Worm (Caenorhabditis elegans) whole organism, L1 larva: ENCODE measurements around the gene F55A4.13.

Experiments used
- C04F5.9 ChIP-seq: sonication (generic microtip); optimal IDR thresholded peaks from 2 replicates; lab custom pipeline; 2016; ENCODE audit warnings: missing genetic modification characterization, missing compliant biosample characterization
- C34B4.2 ChIP-seq: sonication (generic microtip); optimal IDR thresholded peaks from 2 replicates; lab custom pipeline; 2017; ENCODE audit warnings: mild to moderate bottlenecking, missing genetic modification characterization, missing compliant biosample characterization
- F16B12.6 ChIP-seq: fragments of 150-350 bp; optimal IDR thresholded peaks from 2 replicates; lab custom pipeline; 2014; ENCODE audit warnings: missing biosample characterization, missing genetic modification characterization
- aha-1 ChIP-seq: fragments of 150-350 bp; optimal IDR thresholded peaks from 2 replicates; lab custom pipeline; 2014; ENCODE audit warnings: missing biosample characterization, missing genetic modification characterization
- alr-1 ChIP-seq: fragments of 200-800 bp; sonication (Bioruptor generic); optimal IDR thresholded peaks from 2 replicates; lab custom pipeline; 2018; ENCODE audit warnings: borderline replicate concordance, mild to moderate bottlenecking, missing genetic modification characterization, missing compliant biosample characterization
- aly-2 ChIP-seq: fragments of 150-350 bp; optimal IDR thresholded peaks from 2 replicates; lab custom pipeline; 2014; ENCODE audit warnings: missing biosample characterization, missing genetic modification characterization
- ceh-8 ChIP-seq: fragments of 200-800 bp; sonication (Bioruptor generic); optimal IDR thresholded peaks from 2 replicates; lab custom pipeline; 2018; ENCODE audit warnings: mild to moderate bottlenecking, missing genetic modification characterization, moderate library complexity, missing compliant biosample characterization
- ceh-82 ChIP-seq, 3 experiments: fragments of 150-350 bp in 1 of 3; sonication (generic microtip) in 2 of 3; optimal IDR thresholded peaks; 2 replicates each; lab custom pipeline; 2014 to 2017; ENCODE audit warnings: missing biosample characterization in 3 of 3, missing genetic modification characterization in 3 of 3
- ceh-90 ChIP-seq: sonication (generic microtip); optimal IDR thresholded peaks from 2 replicates; lab custom pipeline; 2016; ENCODE audit warnings: missing genetic modification characterization, missing compliant biosample characterization
- dsc-1 ChIP-seq: sonication (generic microtip); optimal IDR thresholded peaks from 2 replicates; lab custom pipeline; 2016; ENCODE audit warnings: mild to moderate bottlenecking, missing genetic modification characterization, missing compliant biosample characterization
- efl-1 ChIP-seq, 4 experiments: fragments of 150-350 bp; optimal IDR thresholded peaks in 3 of 4; peaks in 1 of 4; 1 replicate in 1 of 4; 2 replicates in 3 of 4; lab custom pipeline; 2014; ENCODE audit warnings: missing biosample characterization in 2 of 4, missing genetic modification characterization in 2 of 4, missing genetic modification reagents in 2 of 4
- efl-3 ChIP-seq: fragments of 200-800 bp; sonication (Bioruptor generic); optimal IDR thresholded peaks from 2 replicates; lab custom pipeline; 2018; ENCODE audit warnings: mild to moderate bottlenecking, missing genetic modification characterization, missing compliant biosample characterization
- egl-13 ChIP-seq: sonication (generic microtip); optimal IDR thresholded peaks from 2 replicates; lab custom pipeline; 2016; ENCODE audit warnings: missing genotype, missing genetic modification reagents, missing genetic modification characterization, missing compliant biosample characterization
- egl-27 ChIP-seq, 2 experiments: fragments of 150-350 bp in 1 of 2; sonication (generic microtip); optimal IDR thresholded peaks; 3 replicates each; lab custom pipeline; 2017 to 2018; ENCODE audit warnings: missing biosample characterization in 2 of 2, missing genetic modification characterization in 2 of 2, missing genetic modification reagents in 2 of 2
- elt-2 ChIP-seq: sonication (generic microtip); optimal IDR thresholded peaks from 2 replicates; lab custom pipeline; 2016; ENCODE audit warnings: missing genetic modification characterization, mild to moderate bottlenecking, inconsistent platforms, missing compliant biosample characterization, missing genetic modification reagents
- elt-3 ChIP-seq, 6 experiments: fragments of 150-350 bp in 1 of 6; sonication (generic microtip); optimal IDR thresholded peaks; 2 replicates each; lab custom pipeline; 2017 to 2018; ENCODE audit warnings: missing biosample characterization in 6 of 6, missing genetic modification characterization in 6 of 6, inconsistent platforms in 1 of 6
- ets-5 ChIP-seq: fragments of 200-800 bp; sonication (Bioruptor generic); IDR thresholded peaks from 2 replicates; pipeline ENCODE4 v1.3.6; 2022; ENCODE audit warnings: missing genetic modification characterization, missing compliant biosample characterization
- fkh-10 ChIP-seq: sonication (generic microtip); optimal IDR thresholded peaks from 2 replicates; lab custom pipeline; 2017; ENCODE audit warnings: missing biosample characterization, missing genetic modification reagents, missing genetic modification characterization
- fkh-8 ChIP-seq: sonication (generic microtip); optimal IDR thresholded peaks from 2 replicates; lab custom pipeline; 2016; ENCODE audit warnings: mild to moderate bottlenecking, missing genetic modification characterization, missing compliant biosample characterization
- fos-1 ChIP-seq: fragments of 150-350 bp; optimal IDR thresholded peaks from 2 replicates; lab custom pipeline; 2014; ENCODE audit warnings: missing biosample characterization, missing genetic modification characterization
- hpl-2 ChIP-seq: fragments of 150-350 bp; optimal IDR thresholded peaks from 2 replicates; lab custom pipeline; 2014; ENCODE audit warnings: missing biosample characterization, missing genetic modification reagents, missing genetic modification characterization
- isw-1 ChIP-seq: fragments of 200-800 bp; sonication (Bioruptor generic); IDR thresholded peaks from 2 replicates; pipeline ENCODE4 v1.3.6; 2022; ENCODE audit warnings: missing genetic modification characterization, missing compliant biosample characterization
- jun-1 ChIP-seq: fragments of 150-350 bp; optimal IDR thresholded peaks from 2 replicates; lab custom pipeline; 2014; ENCODE audit warnings: missing biosample characterization, missing genetic modification reagents, missing genetic modification characterization
- lin-13 ChIP-seq: fragments of 150-350 bp; optimal IDR thresholded peaks from 2 replicates; lab custom pipeline; 2014; ENCODE audit warnings: missing biosample characterization, missing genetic modification reagents, missing genetic modification characterization
- lin-14 ChIP-seq: fragments of 200-800 bp; sonication (Bioruptor generic); optimal IDR thresholded peaks from 2 replicates; lab custom pipeline; 2018; ENCODE audit warnings: mild to moderate bottlenecking, missing genetic modification characterization, moderate library complexity, missing compliant biosample characterization
- lin-35 ChIP-seq, 2 experiments: fragments of 150-350 bp; optimal IDR thresholded peaks; 2 replicates each; lab custom pipeline; 2014; ENCODE audit warnings: missing biosample characterization in 2 of 2, missing genetic modification characterization in 2 of 2, missing genetic modification reagents in 2 of 2
- mab-9 ChIP-seq: fragments of 200-800 bp; sonication (Bioruptor generic); IDR thresholded peaks from 2 replicates; pipeline ENCODE4 v1.3.6; 2022; ENCODE audit warnings: missing genetic modification reagents, missing genetic modification characterization, missing compliant biosample characterization
- mef-2 ChIP-seq: fragments of 150-350 bp; optimal IDR thresholded peaks from 2 replicates; lab custom pipeline; 2014; ENCODE audit warnings: missing biosample characterization, missing genetic modification characterization
- mep-1 ChIP-seq: fragments of 150-350 bp; optimal IDR thresholded peaks from 2 replicates; lab custom pipeline; 2014; ENCODE audit warnings: missing biosample characterization, missing genetic modification characterization
- nhr-19 ChIP-seq: fragments of 200-800 bp; sonication (Bioruptor generic); conservative IDR thresholded peaks from 2 replicates; pipeline ENCODE4 v1.3.6; 2022; ENCODE audit warnings: missing genetic modification characterization, missing compliant biosample characterization
- nhr-20 ChIP-seq: sonication (generic microtip); optimal IDR thresholded peaks from 2 replicates; lab custom pipeline; 2016; ENCODE audit warnings: mild to moderate bottlenecking, missing genetic modification characterization, missing compliant biosample characterization
- nhr-237 ChIP-seq: fragments of 150-350 bp; optimal IDR thresholded peaks from 2 replicates; lab custom pipeline; 2014; ENCODE audit warnings: missing biosample characterization, missing genetic modification characterization
- nhr-28 ChIP-seq: fragments of 150-350 bp; optimal IDR thresholded peaks from 2 replicates; lab custom pipeline; 2014; ENCODE audit warnings: missing biosample characterization, missing genetic modification characterization
- nhr-47 ChIP-seq: sonication (generic microtip); optimal IDR thresholded peaks from 2 replicates; lab custom pipeline; 2016; ENCODE audit warnings: mild to moderate bottlenecking, missing genetic modification characterization, moderate library complexity, missing compliant biosample characterization
- nhr-71 ChIP-seq: sonication (generic microtip); optimal IDR thresholded peaks from 2 replicates; lab custom pipeline; 2016; ENCODE audit warnings: mild to moderate bottlenecking, missing genetic modification characterization, moderate library complexity, missing compliant biosample characterization
- nhr-76 ChIP-seq: sonication (generic microtip); optimal IDR thresholded peaks from 2 replicates; lab custom pipeline; 2017; ENCODE audit warnings: missing biosample characterization, missing genetic modification characterization
- nhr-77 ChIP-seq: fragments of 150-350 bp; optimal IDR thresholded peaks from 2 replicates; lab custom pipeline; 2014; ENCODE audit warnings: missing biosample characterization, missing genetic modification characterization
- nhr-90 ChIP-seq: sonication (generic microtip); optimal IDR thresholded peaks from 2 replicates; lab custom pipeline; 2016; ENCODE audit warnings: mild to moderate bottlenecking, missing genetic modification characterization, missing compliant biosample characterization; ENCODE audit not compliant: poor library complexity
- pag-3 ChIP-seq: sonication (generic microtip); optimal IDR thresholded peaks from 2 replicates; lab custom pipeline; 2017; ENCODE audit warnings: missing genetic modification characterization, mild to moderate bottlenecking, missing compliant biosample characterization, antibody characterized with exemption, borderline replicate concordance; ENCODE audit not compliant: insufficient read depth
- pqm-1 ChIP-seq: sonication (generic microtip); optimal IDR thresholded peaks from 3 replicates; lab custom pipeline; 2017; ENCODE audit warnings: missing biosample characterization, missing genetic modification characterization
- rnt-1 ChIP-seq: sonication (generic microtip); optimal IDR thresholded peaks from 2 replicates; lab custom pipeline; 2016; ENCODE audit warnings: mild to moderate bottlenecking, missing genetic modification characterization, moderate library complexity, missing compliant biosample characterization
- skn-1 ChIP-seq: fragments of 150-350 bp; optimal IDR thresholded peaks from 2 replicates; lab custom pipeline; 2014; ENCODE audit warnings: missing biosample characterization, missing genetic modification characterization
- sptf-1 ChIP-seq: fragments of 150-350 bp; optimal IDR thresholded peaks from 2 replicates; lab custom pipeline; 2014; ENCODE audit warnings: missing biosample characterization, missing genetic modification characterization
- sup-37 ChIP-seq: fragments of 200-800 bp; sonication (Bioruptor generic); optimal IDR thresholded peaks from 2 replicates; lab custom pipeline; 2018; ENCODE audit warnings: mild to moderate bottlenecking, missing genetic modification characterization, missing compliant biosample characterization
- swsn-7 ChIP-seq: sonication (generic microtip); optimal IDR thresholded peaks from 2 replicates; lab custom pipeline; 2016; ENCODE audit warnings: missing genetic modification characterization, missing compliant biosample characterization
- tbx-2 ChIP-seq: sonication (generic microtip); optimal IDR thresholded peaks from 2 replicates; lab custom pipeline; 2016; ENCODE audit warnings: missing genetic modification characterization, missing compliant biosample characterization
- unc-130 ChIP-seq: fragments of 150-350 bp; optimal IDR thresholded peaks from 2 replicates; lab custom pipeline; 2017; ENCODE audit warnings: missing biosample characterization, missing genetic modification characterization, inconsistent platforms
- unc-62 ChIP-seq: fragments of 150-350 bp; optimal IDR thresholded peaks from 2 replicates; lab custom pipeline; 2014; ENCODE audit warnings: missing biosample characterization, missing genetic modification reagents, missing genetic modification characterization
- unc-98 ChIP-seq: fragments of 200-800 bp; sonication (Bioruptor generic); IDR thresholded peaks from 2 replicates; pipeline ENCODE4 v1.3.6; 2022; ENCODE audit warnings: missing genetic modification characterization, missing compliant biosample characterization
- xbp-1 ChIP-seq: sonication (generic microtip); optimal IDR thresholded peaks from 2 replicates; lab custom pipeline; 2016; ENCODE audit warnings: missing genetic modification characterization, missing compliant biosample characterization
- zip-4 ChIP-seq: fragments of 200-800 bp; sonication (Bioruptor generic); optimal IDR thresholded peaks from 2 replicates; lab custom pipeline; 2018; ENCODE audit warnings: mild to moderate bottlenecking, missing genetic modification characterization, moderate library complexity, missing compliant biosample characterization

Gene F55A4.13

ce11 chrX:1021835-1022311, 4.5 kb upstream of the F55A4.13 start:
- TF ChIP-seq C34B4.2, result no peak
- no peak for TF ChIP-seq alr-1 (tag; lab: Kevin White, UChicago)
- TF ChIP-seq C04F5.9 (tag; lab: Kevin White, UChicago), result no peak
- no peak for TF ChIP-seq unc-98 (GFP tag; lab: Robert Waterston, UW)
- no peak for TF ChIP-seq pqm-1 (tag; lab: Kevin White, UChicago)
- TF ChIP-seq isw-1 (GFP tag; lab: Robert Waterston, UW), result peak; percentile 14; the same call in 1 of the 2 replicates
- no peak for TF ChIP-seq hpl-2
- TF ChIP-seq skn-1 (tag; lab: Kevin White, UChicago), result peak; percentile 35
- no peak for TF ChIP-seq zip-4 (GFP tag; lab: Kevin White, UChicago)
- peak in 1 of 3 experiments; percentile 33 for TF ChIP-seq ceh-82 (tag; optimal IDR thresholded peaks at IDR 0.05; lab: Kevin White, UChicago)
- TF ChIP-seq efl-3 (GFP tag; lab: Kevin White, UChicago), result no peak
- no peak for TF ChIP-seq mep-1
- peak; percentile 23 for TF ChIP-seq swsn-7 (tag; lab: Kevin White, UChicago)
- no peak for TF ChIP-seq F16B12.6 (tag; lab: Kevin White, UChicago)
- peak; percentile 53 for TF ChIP-seq ceh-8 (GFP tag; lab: Kevin White, UChicago)
- TF ChIP-seq fkh-8 (tag; lab: Kevin White, UChicago), result peak; percentile 41
- no peak for TF ChIP-seq lin-35 (GFP tag; optimal IDR thresholded peaks at IDR 0.05; lab: Kevin White, UChicago)
- TF ChIP-seq rnt-1 (tag; lab: Kevin White, UChicago), result peak; percentile 5
- no peak for TF ChIP-seq sptf-1 (tag; lab: Kevin White, UChicago)
- TF ChIP-seq lin-14, result peak; percentile 86
- peak; percentile 28 for TF ChIP-seq nhr-71 (tag; lab: Kevin White, UChicago)
- no peak for TF ChIP-seq aly-2 (tag; lab: Kevin White, UChicago)
- TF ChIP-seq unc-130 (tag; lab: Kevin White, UChicago), result no peak
- no peak for TF ChIP-seq ets-5 (GFP tag; lab: Robert Waterston, UW)
- no peak for TF ChIP-seq dsc-1 (tag; lab: Kevin White, UChicago)
- no peak for TF ChIP-seq fos-1 (tag; lab: Kevin White, UChicago)
- TF ChIP-seq egl-27 (tag; optimal IDR thresholded peaks at IDR 0.05; lab: Kevin White, UChicago), result no peak
- no peak for TF ChIP-seq xbp-1 (tag; lab: Kevin White, UChicago)
- no peak for TF ChIP-seq elt-2 (tag; lab: Kevin White, UChicago)
- peak; percentile 31 for TF ChIP-seq fkh-10 (GFP tag; lab: Kevin White, UChicago)
- TF ChIP-seq egl-13 (tag; lab: Kevin White, UChicago), result peak; percentile 11
- no peak for TF ChIP-seq nhr-76 (tag; lab: Kevin White, UChicago)
- TF ChIP-seq unc-62 (GFP tag; lab: Kevin White, UChicago), result no peak
- peak; percentile 32 for TF ChIP-seq nhr-47 (tag; lab: Kevin White, UChicago)
- TF ChIP-seq aha-1 (tag; lab: Kevin White, UChicago), result no peak
- TF ChIP-seq sup-37 (GFP tag; lab: Kevin White, UChicago), result no peak
- no peak for TF ChIP-seq jun-1 (tag; lab: Kevin White, UChicago)
- no peak for TF ChIP-seq ceh-90 (tag; lab: Kevin White, UChicago)
- TF ChIP-seq nhr-19 (GFP tag; lab: Robert Waterston, UW), result no peak
- peak; percentile 64; the same call in 1 of the 2 replicates for TF ChIP-seq mab-9 (GFP tag; lab: Robert Waterston, UW)

- TF ChIP-seq efl-1 (optimal IDR thresholded peaks at IDR 0.05; lab: Kevin White, UChicago), result no peak
- no peak for TF ChIP-seq efl-1 (GFP tag; optimal IDR thresholded peaks at IDR 0.05 in 1 of 2; lab: Kevin White, UChicago)
- TF ChIP-seq lin-14, result peak; percentile 85
- no peak for TF ChIP-seq rnt-1 (tag; lab: Kevin White, UChicago)
- no peak for TF ChIP-seq elt-3 (tag; optimal IDR thresholded peaks at IDR 0.05; lab: Kevin White, UChicago)
- no peak for TF ChIP-seq fkh-10 (GFP tag; lab: Kevin White, UChicago)
- no peak for TF ChIP-seq nhr-77 (tag; lab: Kevin White, UChicago)
- no peak for TF ChIP-seq nhr-28 (tag; lab: Kevin White, UChicago)
- TF ChIP-seq xbp-1 (tag; lab: Kevin White, UChicago), result no peak
- peak; percentile 54 for TF ChIP-seq tbx-2 (tag; lab: Kevin White, UChicago)
- TF ChIP-seq lin-13 (GFP tag; lab: Kevin White, UChicago), result no peak
- TF ChIP-seq C04F5.9 (tag; lab: Kevin White, UChicago), result no peak
- no peak for TF ChIP-seq fkh-8 (tag; lab: Kevin White, UChicago)
- no peak for TF ChIP-seq nhr-90 (tag; lab: Kevin White, UChicago)
- TF ChIP-seq nhr-19 (GFP tag; lab: Robert Waterston, UW), result no peak
- no peak for TF ChIP-seq mef-2 (tag; lab: Kevin White, UChicago)
- no peak for TF ChIP-seq nhr-20
- TF ChIP-seq pqm-1 (tag; lab: Kevin White, UChicago), result no peak
- no peak for TF ChIP-seq nhr-237
- no peak for TF ChIP-seq pag-3 (tag; lab: Kevin White, UChicago)
Observed at ce11 chrX:1018586-1018985, 1.2 kb upstream of the F55A4.13 start.
